Fruit fly (Drosophila melanogaster): ENCODE data around the gene CG32161.

- TF ChIP-seq Myc (optimal IDR thresholded peaks at IDR 0.05) (no peak), psq (optimal IDR thresholded peaks at IDR 0.05) (no peak), Sin3A (optimal IDR thresholded peaks at IDR 0.05) (no peak), insv (optimal IDR thresholded peaks at IDR 0.05) (no peak), h (optimal IDR thresholded peaks at IDR 0.05) (no peak), ttk (optimal IDR thresholded peaks at IDR 0.05) (no peak)
These were observed 21.3 kb upstream of the CG32161 start for dm6 chr3L:16824725-16825124.

Data from Kc167 (cell line).